Fruit fly (Drosophila melanogaster) whole organism, embryonic: ENCODE measurements around the gene euc.
A peak's percentile ranks its signal among the peaks of the same experiment; 100 is the strongest.

Source experiments
- Abd-B ChIP-seq: fragments of 200-800 bp; sonication (Bioruptor generic); optimal IDR thresholded peaks from 2 replicates; lab custom pipeline; 2018; ENCODE audit warnings: missing biosample characterization, mild to moderate bottlenecking, missing genetic modification characterization, moderate library complexity
- CG10147 ChIP-seq: fragments of 200-800 bp; sonication (Bioruptor generic); optimal IDR thresholded peaks from 2 replicates; lab custom pipeline; 2019; ENCODE audit warnings: missing biosample characterization, mild to moderate bottlenecking, missing genetic modification characterization, moderate library complexity
- CG10565 ChIP-seq: fragments of 200-800 bp; sonication (Bioruptor generic); optimal IDR thresholded peaks from 3 replicates; lab custom pipeline; 2016; ENCODE audit warnings: missing biosample characterization, mild to moderate bottlenecking, missing genetic modification characterization
- CG11398 ChIP-seq: fragments of 200-800 bp; sonication (Bioruptor generic); optimal IDR thresholded peaks from 2 replicates; lab custom pipeline; 2016; ENCODE audit warnings: missing biosample characterization, missing genetic modification characterization
- CG11696 ChIP-seq: fragments of 200-800 bp; sonication (Bioruptor generic); IDR thresholded peaks from 2 replicates; pipeline ENCODE4 v1.3.6; 2022; ENCODE audit warnings: missing biosample characterization, missing genetic modification characterization
- CG12219 ChIP-seq: fragments of 200-800 bp; sonication (Bioruptor generic); optimal IDR thresholded peaks from 3 replicates; lab custom pipeline; 2018; ENCODE audit warnings: missing biosample characterization, mild to moderate bottlenecking, missing genetic modification characterization
- CG13287 ChIP-seq: fragments of 200-800 bp; sonication (Bioruptor generic); IDR thresholded peaks from 2 replicates; pipeline ENCODE4 v1.3.6; 2022; ENCODE audit warnings: missing biosample characterization, missing genetic modification characterization; ENCODE audit not compliant: partially characterized antibody
- CG13296 ChIP-seq: fragments of 200-800 bp; sonication (Bioruptor generic); optimal IDR thresholded peaks from 3 replicates; lab custom pipeline; 2018; ENCODE audit warnings: missing biosample characterization, mild to moderate bottlenecking, missing genetic modification characterization
- CG14014 ChIP-seq: fragments of 200-800 bp; sonication (Bioruptor generic); IDR thresholded peaks from 2 replicates; pipeline ENCODE4 v1.3.6; 2022; ENCODE audit warnings: missing biosample characterization, missing genetic modification characterization
- CG14667 ChIP-seq: fragments of 200-800 bp; sonication (Bioruptor generic); IDR thresholded peaks from 2 replicates; pipeline ENCODE4 v1.3.6; 2022; ENCODE audit warnings: missing biosample characterization, missing genetic modification characterization
- CG14710 ChIP-seq: fragments of 200-800 bp; sonication (Bioruptor generic); optimal IDR thresholded peaks from 3 replicates; lab custom pipeline; 2019; ENCODE audit warnings: missing biosample characterization, mild to moderate bottlenecking, missing genetic modification characterization, moderate library complexity
- CG1529 ChIP-seq: fragments of 200-800 bp; sonication (Bioruptor generic); optimal IDR thresholded peaks from 3 replicates; lab custom pipeline; 2018; ENCODE audit warnings: missing biosample characterization, missing genetic modification characterization
- CG15696 ChIP-seq: fragments of 200-800 bp; sonication (Bioruptor generic); optimal IDR thresholded peaks from 2 replicates; lab custom pipeline; 2019; ENCODE audit warnings: missing biosample characterization, mild to moderate bottlenecking, missing genetic modification characterization, moderate library complexity
- CG1792 ChIP-seq: fragments of 200-800 bp; sonication (Bioruptor generic); optimal IDR thresholded peaks from 2 replicates; lab custom pipeline; 2016; ENCODE audit warnings: missing biosample characterization, missing genetic modification characterization
- CG1832 ChIP-seq: fragments of 200-800 bp; sonication (Bioruptor generic); optimal IDR thresholded peaks from 2 replicates; lab custom pipeline; 2017; ENCODE audit warnings: missing biosample characterization, mild to moderate bottlenecking, missing genetic modification characterization, inconsistent platforms
- CG2199 ChIP-seq: fragments of 200-800 bp; sonication (Bioruptor generic); IDR thresholded peaks from 3 replicates; pipeline ENCODE4 v1.3.6; 2022; ENCODE audit warnings: missing biosample characterization, missing genetic modification characterization
- CG2202 ChIP-seq: fragments of 200-800 bp; sonication (Bioruptor generic); optimal IDR thresholded peaks from 2 replicates; lab custom pipeline; 2018; ENCODE audit warnings: missing biosample characterization, mild to moderate bottlenecking, missing genetic modification characterization
- CG3065 ChIP-seq: fragments of 200-800 bp; sonication (Bioruptor generic); optimal IDR thresholded peaks from 2 replicates; lab custom pipeline; 2016; ENCODE audit warnings: missing biosample characterization, missing genetic modification characterization
- CG42726 ChIP-seq: fragments of 200-800 bp; sonication (Bioruptor generic); IDR thresholded peaks from 2 replicates; pipeline ENCODE4 v1.3.6; 2022; ENCODE audit warnings: missing biosample characterization, missing genetic modification characterization; ENCODE audit not compliant: partially characterized antibody
- CG4328 ChIP-seq: fragments of 200-800 bp; sonication (Bioruptor generic); optimal IDR thresholded peaks from 3 replicates; lab custom pipeline; 2017; ENCODE audit warnings: missing biosample characterization, missing genetic modification reagents, missing genetic modification characterization
- CG4820 ChIP-seq: fragments of 200-800 bp; sonication (Bioruptor generic); optimal IDR thresholded peaks from 3 replicates; lab custom pipeline; 2016; ENCODE audit warnings: missing biosample characterization, missing genetic modification characterization
- CG7786 ChIP-seq: fragments of 200-800 bp; sonication (Bioruptor generic); optimal IDR thresholded peaks from 2 replicates; lab custom pipeline; 2016; ENCODE audit warnings: missing biosample characterization, missing genetic modification characterization
- CG9727 ChIP-seq: fragments of 200-800 bp; sonication (Bioruptor generic); optimal IDR thresholded peaks from 3 replicates; lab custom pipeline; 2017; ENCODE audit warnings: missing biosample characterization, mild to moderate bottlenecking, missing genetic modification characterization
- CG9797 ChIP-seq: fragments of 200-800 bp; sonication (Bioruptor generic); optimal IDR thresholded peaks from 3 replicates; lab custom pipeline; 2018; ENCODE audit warnings: missing biosample characterization, mild to moderate bottlenecking, missing genetic modification characterization
- CG9876 ChIP-seq: fragments of 200-800 bp; sonication (Bioruptor generic); optimal IDR thresholded peaks from 2 replicates; lab custom pipeline; 2016; ENCODE audit warnings: missing biosample characterization, missing genetic modification characterization
- Dip3 ChIP-seq: fragments of 200-800 bp; sonication (Bioruptor generic); optimal IDR thresholded peaks from 3 replicates; lab custom pipeline; 2016; ENCODE audit warnings: missing biosample characterization, missing genetic modification characterization
- H15 ChIP-seq: fragments of 200-800 bp; sonication (Bioruptor generic); IDR thresholded peaks from 3 replicates; pipeline ENCODE4 v1.3.6; 2022; ENCODE audit warnings: missing biosample characterization, missing genetic modification characterization
- Hey ChIP-seq: fragments of 200-800 bp; sonication (Bioruptor generic); optimal IDR thresholded peaks from 3 replicates; lab custom pipeline; 2018; ENCODE audit warnings: missing biosample characterization, mild to moderate bottlenecking, missing genetic modification characterization
- Oaz ChIP-seq: fragments of 200-800 bp; sonication (Bioruptor generic); IDR thresholded peaks from 2 replicates; pipeline ENCODE4 v1.3.6; 2022; ENCODE audit warnings: missing biosample characterization, missing genetic modification characterization
- Trl ChIP-seq, 3 experiments: fragments of >200 bp in 2 of 3; fragments of 200-800 bp in 1 of 3; sonication (Bioruptor generic) in 1 of 3; optimal IDR thresholded peaks; 2 replicates in 1 of 3; 3 replicates in 2 of 3; lab custom pipeline; 2016 to 2017; ENCODE audit warnings: missing biosample characterization in 1 of 3, missing genetic modification characterization in 1 of 3
- ac ChIP-seq: fragments of 200-800 bp; sonication (Bioruptor generic); optimal IDR thresholded peaks from 3 replicates; lab custom pipeline; 2017; ENCODE audit warnings: missing biosample characterization, mild to moderate bottlenecking, missing genetic modification characterization
- amos ChIP-seq: fragments of 200-800 bp; sonication (Bioruptor generic); IDR thresholded peaks from 2 replicates; pipeline ENCODE4 v1.3.6; 2022; ENCODE audit warnings: missing biosample characterization, missing genetic modification characterization; ENCODE audit not compliant: partially characterized antibody
- bowl ChIP-seq: fragments of 200-800 bp; sonication (Bioruptor generic); IDR thresholded peaks from 2 replicates; pipeline ENCODE4 v1.3.6; 2022; ENCODE audit warnings: missing biosample characterization, missing genetic modification characterization
- chm ChIP-seq: fragments of 200-800 bp; sonication (Bioruptor generic); IDR thresholded peaks from 2 replicates; pipeline ENCODE4 v1.3.6; 2022; ENCODE audit warnings: missing biosample characterization, missing genetic modification characterization
- ems ChIP-seq: fragments of 200-800 bp; sonication (Bioruptor generic); optimal IDR thresholded peaks from 3 replicates; lab custom pipeline; 2016; ENCODE audit warnings: missing biosample characterization, missing genetic modification characterization
- en ChIP-seq: fragments of 200-800 bp; sonication (Bioruptor generic); optimal IDR thresholded peaks from 2 replicates; lab custom pipeline; 2016; ENCODE audit warnings: missing biosample characterization, missing genetic modification characterization
- grn ChIP-seq: fragments of 200-800 bp; sonication (Bioruptor generic); optimal IDR thresholded peaks from 3 replicates; lab custom pipeline; 2017; ENCODE audit warnings: missing biosample characterization, missing genetic modification characterization
- hb ChIP-seq: fragments of 200-800 bp; sonication (Bioruptor generic); IDR thresholded peaks from 3 replicates; pipeline ENCODE4 v1.3.6; 2022; ENCODE audit warnings: missing biosample characterization, missing genetic modification characterization; ENCODE audit not compliant: partially characterized antibody
- inv ChIP-seq: fragments of 200-800 bp; sonication (Bioruptor generic); IDR thresholded peaks from 2 replicates; pipeline ENCODE4 v1.3.6; 2022; ENCODE audit warnings: missing biosample characterization, missing genetic modification characterization; ENCODE audit not compliant: partially characterized antibody
- lov ChIP-seq, 2 experiments: fragments of 200-800 bp in 1 of 2; fragments of >200 bp in 1 of 2; sonication (Bioruptor generic) in 1 of 2; IDR thresholded peaks in 1 of 2; optimal IDR thresholded peaks in 1 of 2; 2 replicates in 1 of 2; 3 replicates in 1 of 2; pipeline versions ENCODE4 v1.3.6 to Lab custom; 2017 to 2022; ENCODE audit warnings: missing biosample characterization in 1 of 2, missing genetic modification characterization in 1 of 2
- org-1 ChIP-seq: fragments of 200-800 bp; sonication (Bioruptor generic); optimal IDR thresholded peaks from 2 replicates; lab custom pipeline; 2017; ENCODE audit warnings: missing biosample characterization, missing genetic modification characterization
- pb ChIP-seq: fragments of 200-800 bp; sonication (Bioruptor generic); optimal IDR thresholded peaks from 3 replicates; lab custom pipeline; 2016; ENCODE audit warnings: missing biosample characterization, missing genetic modification characterization
- row ChIP-seq: fragments of 200-800 bp; sonication (Bioruptor generic); IDR thresholded peaks from 3 replicates; pipeline ENCODE4 v1.3.6; 2022; ENCODE audit warnings: missing biosample characterization, missing genetic modification characterization
- sens-2 ChIP-seq: fragments of 200-800 bp; sonication (Bioruptor generic); IDR thresholded peaks from 2 replicates; pipeline ENCODE4 v1.3.6; 2022; ENCODE audit warnings: missing biosample characterization, missing genetic modification characterization
- sim ChIP-seq: fragments of 200-800 bp; sonication (Bioruptor generic); IDR thresholded peaks from 2 replicates; pipeline ENCODE4 v1.3.6; 2022; ENCODE audit warnings: missing biosample characterization, missing genetic modification characterization
- slou ChIP-seq: fragments of 200-800 bp; sonication (Bioruptor generic); optimal IDR thresholded peaks from 3 replicates; lab custom pipeline; 2016; ENCODE audit warnings: missing biosample characterization, missing genetic modification characterization
- tna ChIP-seq: fragments of 200-800 bp; sonication (Bioruptor generic); IDR thresholded peaks from 2 replicates; pipeline ENCODE4 v1.3.6; 2022; ENCODE audit warnings: missing biosample characterization, missing genetic modification characterization; ENCODE audit not compliant: partially characterized antibody
- toy ChIP-seq: fragments of 200-800 bp; sonication (Bioruptor generic); IDR thresholded peaks from 2 replicates; pipeline ENCODE4 v1.3.6; 2022; ENCODE audit warnings: missing biosample characterization, missing genetic modification characterization

The euc gene

DNA sequence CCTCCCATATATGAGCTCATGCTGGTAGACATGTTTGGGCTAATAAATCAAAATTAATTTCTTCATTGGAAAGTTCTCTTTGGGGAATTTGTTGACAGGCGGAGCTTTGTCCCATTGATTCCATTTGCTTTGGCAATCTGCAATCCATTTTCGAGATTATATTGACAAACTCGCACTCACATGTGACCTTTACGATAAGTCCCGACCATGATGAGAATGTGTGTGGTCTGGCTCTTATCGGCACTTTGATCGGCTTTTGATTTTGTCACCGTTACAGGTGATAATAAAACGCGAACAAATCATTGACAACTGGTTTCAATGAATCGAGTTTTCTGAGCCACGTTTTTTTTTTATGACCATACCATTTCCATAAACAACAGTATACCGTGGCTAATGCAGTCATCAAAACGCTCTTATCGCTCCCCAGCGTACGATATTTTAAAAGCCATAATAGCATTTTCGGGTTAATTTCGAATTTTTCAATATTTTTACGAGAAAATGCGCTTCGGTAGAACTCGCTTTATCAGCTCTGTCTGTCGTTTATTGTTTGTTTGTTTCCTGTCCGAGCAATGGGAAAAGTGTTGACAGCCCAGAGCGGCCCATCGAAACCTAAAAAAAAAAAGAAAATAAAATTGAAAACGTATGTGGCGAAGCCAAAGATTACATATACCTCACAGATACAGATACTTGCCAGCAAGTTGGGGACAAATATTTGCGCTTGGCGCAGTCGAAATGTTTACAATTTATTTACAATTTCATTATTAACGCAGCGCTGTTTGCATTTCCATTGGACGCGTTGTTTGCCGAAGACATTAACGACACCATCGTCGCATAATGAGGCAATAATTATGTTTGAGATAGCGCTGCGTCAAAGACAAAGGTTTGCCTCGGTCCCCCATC is 19.0 kb upstream of the euc start (continued):
- TF ChIP-seq Oaz: no peak
- TF ChIP-seq row: no peak
- TF ChIP-seq CG15696: peak; percentile 88
- no peak for TF ChIP-seq pb (GFP tag; lab: Kevin White, UChicago)
- TF ChIP-seq CG7786 (GFP tag; lab: Kevin White, UChicago): peak; percentile 37
- TF ChIP-seq CG9876 (GFP tag; lab: Kevin White, UChicago): peak; percentile 5
- peak; percentile 54; the same call in 1 of the 2 replicates for TF ChIP-seq CG14014
- TF ChIP-seq CG1529 (GFP tag; lab: Kevin White, UChicago): peak; percentile 96
- TF ChIP-seq chm (GFP tag; lab: Robert Waterston, UW): peak; percentile 69
- peak; percentile 41 for TF ChIP-seq en
- peak; percentile 84; the same call in 2 of the 3 replicates for TF ChIP-seq CG2199 (GFP tag; lab: Robert Waterston, UW)
- TF ChIP-seq CG3065 (GFP tag; lab: Kevin White, UChicago): peak; percentile 57
- TF ChIP-seq CG12219 (GFP tag; lab: Kevin White, UChicago): peak; percentile 82
- peak; percentile 12 for TF ChIP-seq Abd-B
- peak; percentile 73 for TF ChIP-seq Hey (tag; lab: Kevin White, UChicago)
- TF ChIP-seq CG14710 (tag; lab: Kevin White, UChicago): peak; percentile 72
- TF ChIP-seq CG9727 (GFP tag; lab: Kevin White, UChicago): peak; percentile 58
- TF ChIP-seq CG1832 (GFP tag; lab: Kevin White, UChicago): no peak
- TF ChIP-seq CG9797 (GFP tag; lab: Kevin White, UChicago): peak; percentile 10
- peak; percentile 99 for TF ChIP-seq CG2202 (tag; lab: Kevin White, UChicago)
- 0 out of 2 replicates have a peak, but pooled peaks have one; percentile 36 for TF ChIP-seq bowl (GFP tag; lab: Robert Waterston, UW)
- peak; percentile 91 for TF ChIP-seq grn (GFP tag; lab: Kevin White, UChicago)
- no peak for TF ChIP-seq CG10147
- TF ChIP-seq CG13296 (GFP tag; lab: Kevin White, UChicago): peak; percentile 31
- TF ChIP-seq CG11398 (GFP tag; lab: Kevin White, UChicago): peak; percentile 87
- no peak for TF ChIP-seq lov (optimal IDR thresholded peaks at IDR 0.05; lab: Kevin White, UChicago)
- TF ChIP-seq lov (GFP tag; IDR thresholded peaks at IDR 0.05; lab: Robert Waterston, UW): peak; percentile 81; the same call in 2 of the 3 replicates
- no peak for TF ChIP-seq CG4820 (GFP tag; lab: Kevin White, UChicago)
- TF ChIP-seq ems (GFP tag; lab: Kevin White, UChicago): no peak
- no peak for TF ChIP-seq Trl (optimal IDR thresholded peaks at IDR 0.05; lab: Kevin White, UChicago)
- peak; percentile 25 for TF ChIP-seq Trl (GFP tag; optimal IDR thresholded peaks at IDR 0.05; lab: Kevin White, UChicago)
- TF ChIP-seq toy (GFP tag; lab: Robert Waterston, UW): no peak
- TF ChIP-seq CG42726 (GFP tag; lab: Robert Waterston, UW): no peak
- TF ChIP-seq H15: no peak
- no peak for TF ChIP-seq hb (GFP tag; lab: Robert Waterston, UW)
- TF ChIP-seq CG14667 (GFP tag; lab: Robert Waterston, UW): no peak
- peak; percentile 88 for TF ChIP-seq org-1
- TF ChIP-seq amos (GFP tag; lab: Robert Waterston, UW): no peak
- TF ChIP-seq inv (GFP tag; lab: Robert Waterston, UW): no peak
- TF ChIP-seq CG11696 (GFP tag; lab: Robert Waterston, UW): no peak
- no peak for TF ChIP-seq CG1792 (GFP tag; lab: Kevin White, UChicago)
- peak; percentile 96 for TF ChIP-seq ac
- no peak for TF ChIP-seq CG13287 (GFP tag; lab: Robert Waterston, UW)
- TF ChIP-seq CG10565 (GFP tag; lab: Kevin White, UChicago): no peak
- TF ChIP-seq tna (GFP tag; lab: Robert Waterston, UW): no peak
- peak; percentile 77 for TF ChIP-seq sim (GFP tag; lab: Robert Waterston, UW)
- no peak for TF ChIP-seq Dip3 (GFP tag; lab: Kevin White, UChicago)
- TF ChIP-seq slou (GFP tag; lab: Kevin White, UChicago): no peak
- TF ChIP-seq sens-2 (GFP tag; lab: Robert Waterston, UW): peak; percentile 76; the same call in 1 of the 2 replicates
- TF ChIP-seq CG4328: no peak
